Worm (Caenorhabditis elegans): ENCODE results near the gene Y73B6BL.31.

The Y73B6BL.31 gene

ce11 chrIV:6438051-6438450 lies 3.6 kb upstream of the Y73B6BL.31 start, which contains the start of gene dlc-5:
Gene dlc-5 (plus strand): TSS chrIV:6438204.
- TF ChIP-seq unc-62 (GFP tag; optimal IDR thresholded peaks at IDR 0.05) = no peak

ce11 chrIV:6442016-6442618 lies 416 bp downstream of the Y73B6BL.31 start:
- TF ChIP-seq unc-62 (GFP tag; optimal IDR thresholded peaks at IDR 0.05) = no peak

- no peak for TF ChIP-seq unc-62 (GFP tag; optimal IDR thresholded peaks at IDR 0.05)
These were observed 1.3 kb downstream of the Y73B6BL.31 start for ce11 chrIV:6443018-6443417.

- TF ChIP-seq unc-62 (GFP tag; optimal IDR thresholded peaks at IDR 0.05) = no peak
These were observed 15.8 kb downstream of the Y73B6BL.31 start, which contains the start of gene lgc-10 for ce11 chrIV:6457472-6457871. Gene lgc-10 (minus strand): TSS chrIV:6457572.

ce11 chrIV:6460596-6460995 lies 18.9 kb downstream of the Y73B6BL.31 start:
- no peak for TF ChIP-seq unc-62 (GFP tag; optimal IDR thresholded peaks at IDR 0.05)

ce11 chrIV:6464005-6464404 lies 22.3 kb downstream of the Y73B6BL.31 start, which contains the start of gene acr-25:
Gene acr-25 (plus strand): TSS chrIV:6464305.
- no peak for TF ChIP-seq unc-62 (GFP tag; optimal IDR thresholded peaks at IDR 0.05)

- TF ChIP-seq unc-62 (GFP tag; optimal IDR thresholded peaks at IDR 0.05) = no peak
These were observed 29.5 kb downstream of the Y73B6BL.31 start, which contains the start of gene tmed-13 for ce11 chrIV:6471216-6471615. Gene tmed-13 (minus strand): TSS chrIV:6471384.

- TF ChIP-seq unc-62 (GFP tag; optimal IDR thresholded peaks at IDR 0.05) = no peak
These were observed 31.4 kb downstream of the Y73B6BL.31 start, which contains the start of gene Y73B6BL.27 for ce11 chrIV:6473140-6473539. Gene Y73B6BL.27 (minus strand): TSS chrIV:6473240.

ce11 chrIV:6474751-6475150 lies 33.0 kb downstream of the Y73B6BL.31 start:
- no peak for TF ChIP-seq unc-62 (GFP tag; optimal IDR thresholded peaks at IDR 0.05)

- no peak for TF ChIP-seq unc-62 (GFP tag; optimal IDR thresholded peaks at IDR 0.05)
These were observed 38.5 kb downstream of the Y73B6BL.31 start, which contains the start of gene tyr-6 for ce11 chrIV:6480221-6480620. Gene tyr-6 (plus strand): TSS chrIV:6480521.

- no peak for TF ChIP-seq unc-62 (GFP tag; optimal IDR thresholded peaks at IDR 0.05)
These were observed 39.3 kb downstream of the Y73B6BL.31 start for ce11 chrIV:6480978-6481377.

ce11 chrIV:6487047-6487446 lies 45.3 kb downstream of the Y73B6BL.31 start, which contains the start of gene Y73B6BL.37:
Gene Y73B6BL.37 (plus strand): TSS chrIV:6487347.
- no peak for TF ChIP-seq unc-62 (GFP tag; optimal IDR thresholded peaks at IDR 0.05)

ce11 chrIV:6491915-6492314 lies 50.2 kb downstream of the Y73B6BL.31 start:
- no peak for TF ChIP-seq unc-62 (GFP tag; optimal IDR thresholded peaks at IDR 0.05)

- no peak for TF ChIP-seq unc-62 (GFP tag; optimal IDR thresholded peaks at IDR 0.05)
These were observed 51.6 kb downstream of the Y73B6BL.31 start, which contains the start of gene Y73B6BL.44 for ce11 chrIV:6493299-6493698. Gene Y73B6BL.44 (plus strand): TSS chrIV:6493599.

- TF ChIP-seq unc-62 (GFP tag; optimal IDR thresholded peaks at IDR 0.05) = no peak
These were observed 54.4 kb downstream of the Y73B6BL.31 start for ce11 chrIV:6496103-6496502.
